Worm (Caenorhabditis elegans): ENCODE results near the gene srd-59.

Gene srd-59

DNA sequence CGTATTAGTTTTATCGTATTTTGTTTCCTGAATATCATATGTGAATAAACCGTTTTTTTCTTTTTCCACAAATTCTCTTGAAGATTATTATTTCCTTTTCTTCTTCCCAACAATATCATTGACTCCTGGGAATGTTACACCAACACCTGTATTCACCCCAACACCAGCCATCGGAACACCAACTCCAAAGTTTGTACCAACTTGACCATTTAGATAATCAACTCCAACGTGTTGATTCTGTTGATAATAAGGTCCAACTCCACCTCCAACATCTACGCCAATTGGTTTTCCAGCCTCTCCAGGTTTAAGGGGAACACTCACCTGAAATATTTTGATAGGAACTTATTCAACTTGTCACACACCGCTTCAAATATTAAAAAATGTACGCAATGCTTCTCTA is 8.1 kb upstream of the srd-59 start:
- TF ChIP-seq lsy-2 (tag; optimal IDR thresholded peaks at IDR 0.05) (no peak), dmd-8 (GFP tag; IDR thresholded peaks at IDR 0.05) (0 out of 2 replicates have a peak, but pooled peaks have one; percentile 55), dmd-9 (GFP tag; IDR thresholded peaks at IDR 0.05) (no peak), daf-16 (GFP tag; optimal IDR thresholded peaks at IDR 0.05) (no peak), daf-16 (tag; optimal IDR thresholded peaks at IDR 0.05) (peak; percentile 14), lin-38 (GFP tag; IDR thresholded peaks at IDR 0.05) (peak; percentile 17; the same call in 1 of the 2 replicates), mep-1 (tag; optimal IDR thresholded peaks at IDR 0.05) (peak; percentile 29), aha-1 (tag) (peak; percentile 95), ctbp-1 (GFP tag; IDR thresholded peaks at IDR 0.05) (no peak)

DNA sequence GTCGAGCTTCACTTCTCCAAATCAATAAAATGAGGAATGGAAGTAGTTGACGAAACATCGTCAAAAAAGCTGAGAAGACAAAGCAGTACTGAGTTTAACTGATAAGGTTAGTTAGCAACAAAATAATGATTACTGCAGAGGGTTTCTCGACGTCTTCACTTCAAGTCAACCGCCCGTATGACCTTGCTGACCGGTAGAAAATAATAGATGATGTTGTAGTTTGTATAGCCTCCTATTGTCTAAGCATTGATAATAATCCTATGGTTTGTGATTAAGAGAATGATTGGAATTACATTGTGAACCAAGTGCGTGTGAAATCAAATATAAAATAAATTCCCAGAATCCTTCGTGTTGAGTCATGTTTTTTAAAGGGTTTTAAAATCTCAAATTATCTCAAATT is 6.2 kb upstream of the srd-59 start, which contains the start of gene E04F6.6:
Gene E04F6.6 (minus strand): TSS at position 258 of the 400 bp plus-strand sequence.
- TF ChIP-seq nhr-237 (tag; optimal IDR thresholded peaks at IDR 0.05) (no peak), aha-1 (tag) (peak; percentile 30), nhr-28 (tag; optimal IDR thresholded peaks at IDR 0.05) (peak; percentile 87)

DNA sequence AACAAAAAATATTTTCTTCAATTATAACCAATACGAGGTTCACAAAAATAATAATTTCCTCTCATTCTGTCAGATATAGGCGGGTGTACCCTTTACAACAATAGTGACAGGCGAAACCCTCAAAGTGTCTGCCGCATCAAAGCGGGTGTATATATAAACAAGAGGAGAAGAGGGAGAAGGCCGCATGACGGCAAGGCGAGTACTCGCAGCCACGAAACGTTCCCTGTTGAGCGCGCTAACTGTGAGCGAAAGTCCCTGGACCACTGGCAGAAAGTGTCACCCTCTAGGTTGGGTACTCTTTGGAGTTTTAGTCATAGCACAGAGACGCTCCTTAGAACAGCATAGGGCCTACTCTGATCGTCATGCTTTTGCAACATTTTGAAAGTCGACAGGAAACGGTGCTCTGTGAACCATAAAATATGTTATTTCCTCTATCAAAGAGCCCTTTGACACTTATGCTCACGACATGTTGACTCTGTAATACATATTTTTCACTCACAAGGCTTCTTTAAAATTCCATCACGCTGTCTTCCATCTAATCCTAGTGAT is 5.4 kb upstream of the srd-59 start, which contains the start of gene pcrg-1:
Gene pcrg-1 (plus strand): TSS at position 499 of the 549 bp plus-strand sequence.
- TF ChIP-seq lir-3 (tag; optimal IDR thresholded peaks at IDR 0.05) (peak; percentile 70), ces-1 (GFP tag; optimal IDR thresholded peaks at IDR 0.05) (no peak), nhr-42 (GFP tag; IDR thresholded peaks at IDR 0.05) (peak; percentile 84), skn-1 (tag; optimal IDR thresholded peaks at IDR 0.05) (no peak), tag-97 (GFP tag; IDR thresholded peaks at IDR 0.05) (no peak), lin-13 (GFP tag; optimal IDR thresholded peaks at IDR 0.05) (peak; percentile 64), nhr-76 (tag; optimal IDR thresholded peaks at IDR 0.05) (no peak), hif-1 (tag; optimal IDR thresholded peaks at IDR 0.05) (peak; percentile 12 to 56), nhr-111 (GFP tag; optimal IDR thresholded peaks at IDR 0.05) (peak; percentile 76), unc-130 (GFP tag; optimal IDR thresholded peaks at IDR 0.05) (peak; percentile 47), unc-39 (tag; optimal IDR thresholded peaks at IDR 0.05) (no peak), dmd-8 (GFP tag; IDR thresholded peaks at IDR 0.05) (peak; percentile 94), ceh-28 (tag; optimal IDR thresholded peaks at IDR 0.05) (no peak), daf-12 (tag; optimal IDR thresholded peaks at IDR 0.05) (no peak), mdl-1 (tag; optimal IDR thresholded peaks at IDR 0.05) (no peak), snpc-4 (tag; optimal IDR thresholded peaks at IDR 0.05) (peak; percentile 95), ceh-82 (tag; optimal IDR thresholded peaks at IDR 0.05) (no peak), lin-29 (GFP tag; IDR thresholded peaks at IDR 0.05) (peak; percentile 79), ama-1 (optimal IDR thresholded peaks at IDR 0.05) (no peak), ceh-62 (tag; optimal IDR thresholded peaks at IDR 0.05) (no peak), nhr-10 (tag; optimal IDR thresholded peaks at IDR 0.05) (no peak), nhr-41 (GFP tag; IDR thresholded peaks at IDR 0.05) (peak; percentile 89), aly-2 (tag; optimal IDR thresholded peaks at IDR 0.05) (no peak), nhr-102 (tag; optimal IDR thresholded peaks at IDR 0.05) (peak; percentile 59), D1046.2 (GFP tag; IDR thresholded peaks at IDR 0.05) (peak; percentile 90; the same call in 1 of the 2 replicates), spr-1 (tag; optimal IDR thresholded peaks at IDR 0.05) (peak; percentile 80), jun-1 (tag; optimal IDR thresholded peaks at IDR 0.05) (no peak), nhr-77 (tag; optimal IDR thresholded peaks at IDR 0.05) (no peak), ZK546.5 (tag; optimal IDR thresholded peaks at IDR 0.05) (no peak), arid-1 (GFP tag; conservative IDR thresholded peaks at IDR 0.05) (peak; percentile 93), zag-1 (tag; optimal IDR thresholded peaks at IDR 0.05) (no peak), nhr-237 (tag; optimal IDR thresholded peaks at IDR 0.05) (no peak), php-3 (GFP tag; IDR thresholded peaks at IDR 0.05) (peak; percentile 84), Y105C5A.15 (GFP tag; IDR thresholded peaks at IDR 0.05) (peak; percentile 90), Y5F2A.4 (GFP tag; optimal IDR thresholded peaks at IDR 0.05) (peak; percentile 82), ceh-32 (tag; optimal IDR thresholded peaks at IDR 0.05; ENCODE audit: poor library complexity) (no peak), mdt-29 (GFP tag; IDR thresholded peaks at IDR 0.05) (peak; percentile 80), vab-7 (GFP tag; IDR thresholded peaks at IDR 0.05) (peak; percentile 93), daf-16 (GFP tag; optimal IDR thresholded peaks at IDR 0.05) (peak; percentile 81 to 87), daf-16 (tag; optimal IDR thresholded peaks at IDR 0.05) (peak; percentile 60), mep-1 (tag; optimal IDR thresholded peaks at IDR 0.05) (peak; percentile 61), duxl-1 (tag; optimal IDR thresholded peaks at IDR 0.05; ENCODE audit: poor library complexity) (no peak)
